Worm (Caenorhabditis elegans) whole organism, early embryonic: Measurements from ENCODE around the gene T28C12.2.

Experiments used
- B0310.2 ChIP-seq: sonication (generic microtip); optimal IDR thresholded peaks from 2 replicates; lab custom pipeline; 2016; ENCODE audit warnings: mild to moderate bottlenecking, missing genetic modification characterization, missing compliant biosample characterization
- aly-1 ChIP-seq: sonication (generic microtip); optimal IDR thresholded peaks from 2 replicates; lab custom pipeline; 2016; ENCODE audit warnings: missing genetic modification characterization, missing compliant biosample characterization
- ama-1 ChIP-seq: fragments of 150-350 bp; optimal IDR thresholded peaks from 2 replicates; lab custom pipeline; 2014
- ceh-13 ChIP-seq: fragments of 200-800 bp; sonication (Bioruptor generic); optimal IDR thresholded peaks from 2 replicates; lab custom pipeline; 2018; ENCODE audit warnings: mild to moderate bottlenecking, missing genetic modification characterization, missing compliant biosample characterization
- hmbx-1 ChIP-seq: sonication (generic microtip); optimal IDR thresholded peaks from 2 replicates; lab custom pipeline; 2016; ENCODE audit warnings: mild to moderate bottlenecking, missing genetic modification characterization, missing compliant biosample characterization
- pes-1 ChIP-seq: fragments of 200-800 bp; sonication (Bioruptor generic); IDR thresholded peaks from 2 replicates; pipeline ENCODE4 v1.3.6; 2022; ENCODE audit warnings: missing genetic modification reagents, missing genetic modification characterization, missing compliant biosample characterization
- scrt-1 ChIP-seq: fragments of 200-800 bp; sonication (Bioruptor generic); IDR thresholded peaks from 2 replicates; pipeline ENCODE4 v1.3.6; 2022; ENCODE audit warnings: missing genetic modification characterization, missing compliant biosample characterization
- sea-1 ChIP-seq: fragments of 200-800 bp; sonication (Bioruptor generic); conservative IDR thresholded peaks from 2 replicates; pipeline ENCODE4 v1.3.6; 2022; ENCODE audit warnings: missing genetic modification characterization, missing compliant biosample characterization
- tbx-11 ChIP-seq: fragments of 200-800 bp; sonication (Bioruptor generic); IDR thresholded peaks from 2 replicates; pipeline ENCODE4 v1.3.6; 2022; ENCODE audit warnings: missing genetic modification characterization, missing compliant biosample characterization
- tbx-37 ChIP-seq: fragments of 200-800 bp; sonication (Bioruptor generic); conservative IDR thresholded peaks from 2 replicates; pipeline ENCODE4 v1.3.6; 2022; ENCODE audit warnings: missing genetic modification reagents, missing genetic modification characterization, missing compliant biosample characterization

ce11 chrV:6326394-6326793 lies 2.6 kb upstream of the T28C12.2 start:
- TF ChIP-seq tbx-11 (GFP tag; lab: Robert Waterston, UW), result no peak
- TF ChIP-seq ama-1, result no peak
- no peak for TF ChIP-seq hmbx-1 (tag; lab: Kevin White, UChicago)
- TF ChIP-seq tbx-37 (GFP tag; lab: Robert Waterston, UW), result no peak
- TF ChIP-seq scrt-1 (GFP tag; lab: Robert Waterston, UW), result no peak
- no peak for TF ChIP-seq pes-1 (GFP tag; lab: Robert Waterston, UW)
- TF ChIP-seq sea-1 (GFP tag; lab: Robert Waterston, UW), result no peak
- no peak for TF ChIP-seq ceh-13
- no peak for TF ChIP-seq B0310.2 (tag; lab: Kevin White, UChicago)
- no peak for TF ChIP-seq aly-1
